Worm (Caenorhabditis elegans) whole organism, mixed stage, embryonic: ENCODE measurements around the gene Y102A5C.36.

Source experiments
- nhr-237 ChIP-seq: fragments of 150-350 bp; optimal IDR thresholded peaks from 2 replicates; lab custom pipeline; 2014; ENCODE audit warnings: missing biosample characterization, missing genetic modification characterization
- nhr-76 ChIP-seq: sonication (generic microtip); optimal IDR thresholded peaks from 2 replicates; lab custom pipeline; 2017; ENCODE audit warnings: missing biosample characterization, missing genetic modification characterization
- tbx-8 ChIP-seq: fragments of 200-800 bp; sonication (Bioruptor generic); optimal IDR thresholded peaks from 2 replicates; lab custom pipeline; 2018; ENCODE audit warnings: mild to moderate bottlenecking, missing genetic modification characterization, moderate library complexity, missing compliant biosample characterization
- unc-62 ChIP-seq: fragments of 150-350 bp; optimal IDR thresholded peaks from 2 replicates; lab custom pipeline; 2014; ENCODE audit warnings: missing biosample characterization, missing genetic modification reagents, missing genetic modification characterization
- zip-8 ChIP-seq: fragments of 150-350 bp; optimal IDR thresholded peaks from 2 replicates; lab custom pipeline; 2014; ENCODE audit warnings: missing biosample characterization, missing genetic modification characterization

DNA sequence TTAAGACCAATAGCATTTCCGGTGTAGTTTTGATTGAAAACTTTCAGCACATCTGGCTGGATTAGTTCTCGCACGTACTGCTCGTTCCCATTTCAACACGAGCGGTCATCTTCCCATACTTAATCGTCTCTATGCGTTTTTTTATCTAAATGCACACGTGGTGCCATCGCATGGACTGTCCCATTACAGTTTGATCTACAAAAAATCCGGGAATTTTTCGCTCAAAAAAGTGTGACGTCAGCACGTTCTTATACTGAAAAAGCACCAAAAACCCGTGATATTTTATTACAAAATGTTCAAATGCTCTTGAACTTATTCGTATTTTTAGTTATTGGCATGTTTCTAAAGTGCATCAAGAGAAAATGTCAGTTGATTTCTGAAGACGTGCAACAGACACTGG, 5.3 kb downstream of the Y102A5C.36 start, which contains the start of gene Y102A5C.4:
- no peak for TF ChIP-seq unc-62 (GFP tag; lab: Kevin White, UChicago)
- no peak for TF ChIP-seq nhr-237
- no peak for TF ChIP-seq tbx-8 (GFP tag; lab: Kevin White, UChicago)
- no peak for TF ChIP-seq zip-8
- no peak for TF ChIP-seq nhr-76
